Worm (Caenorhabditis elegans): ENCODE data around the gene med-2.

Gene med-2

ce11 chrIII:6863901-6864300 lies 20.4 kb upstream of the med-2 start, which contains the start of gene sma-3:
sma-3 (minus strand) TSS chrIII:6863968.
- no peak for TF ChIP-seq hmg-4 (GFP tag; optimal IDR thresholded peaks at IDR 0.05)
- no peak for TF ChIP-seq pes-1 (GFP tag; IDR thresholded peaks at IDR 0.05)

ce11 chrIII:6869268-6869667 lies 15.0 kb upstream of the med-2 start, which contains the start of the genes cra-1 and kbp-1:
cra-1 (minus strand) TSS chrIII:6869460.
kbp-1 (plus strand) TSS chrIII:6869633.
- no peak for TF ChIP-seq tra-4 (tag; optimal IDR thresholded peaks at IDR 0.05)
- TF ChIP-seq ceh-36 (tag; optimal IDR thresholded peaks at IDR 0.05) = no peak
- peak; percentile 20 for TF ChIP-seq F13C5.2 (tag; optimal IDR thresholded peaks at IDR 0.05)
- no peak for TF ChIP-seq ama-1 (optimal IDR thresholded peaks at IDR 0.05)
- TF ChIP-seq hmbx-1 (tag; optimal IDR thresholded peaks at IDR 0.05) = no peak
- no peak for TF ChIP-seq aly-1 (tag; optimal IDR thresholded peaks at IDR 0.05)

ce11 chrIII:6869996-6870395 lies 14.3 kb upstream of the med-2 start, which contains the start of gene K04C2.8:
K04C2.8 (plus strand) TSS chrIII:6870296.
- no peak for TF ChIP-seq tra-4 (tag; optimal IDR thresholded peaks at IDR 0.05)
- no peak for TF ChIP-seq tbx-11 (GFP tag; IDR thresholded peaks at IDR 0.05)
- TF ChIP-seq ceh-13 (GFP tag; optimal IDR thresholded peaks at IDR 0.05) = no peak
- no peak for TF ChIP-seq ets-7 (tag; optimal IDR thresholded peaks at IDR 0.05)
- TF ChIP-seq hmbx-1 (tag; optimal IDR thresholded peaks at IDR 0.05) = no peak
- no peak for TF ChIP-seq F13C5.2 (tag; optimal IDR thresholded peaks at IDR 0.05)
- TF ChIP-seq B0310.2 (tag; optimal IDR thresholded peaks at IDR 0.05) = no peak
- no peak for TF ChIP-seq ama-1 (optimal IDR thresholded peaks at IDR 0.05)
- no peak for TF ChIP-seq ceh-36 (tag; optimal IDR thresholded peaks at IDR 0.05)
- TF ChIP-seq aly-1 (tag; optimal IDR thresholded peaks at IDR 0.05) = no peak
- TF ChIP-seq pes-1 (GFP tag; IDR thresholded peaks at IDR 0.05) = no peak
- TF ChIP-seq hnd-1 (tag; optimal IDR thresholded peaks at IDR 0.05) = no peak
- no peak for TF ChIP-seq scrt-1 (GFP tag; IDR thresholded peaks at IDR 0.05)
- TF ChIP-seq sea-1 (GFP tag; conservative IDR thresholded peaks at IDR 0.05) = no peak

ce11 chrIII:6871067-6871466 lies 13.2 kb upstream of the med-2 start:
- TF ChIP-seq scrt-1 (GFP tag; IDR thresholded peaks at IDR 0.05) (no peak), ets-7 (tag; optimal IDR thresholded peaks at IDR 0.05) (no peak), flt-1 (GFP tag; IDR thresholded peaks at IDR 0.05) (no peak), tbx-37 (GFP tag; conservative IDR thresholded peaks at IDR 0.05) (no peak), aly-1 (tag; optimal IDR thresholded peaks at IDR 0.05) (no peak), B0310.2 (tag; optimal IDR thresholded peaks at IDR 0.05) (no peak), hmbx-1 (tag; optimal IDR thresholded peaks at IDR 0.05) (no peak), pes-1 (GFP tag; IDR thresholded peaks at IDR 0.05) (no peak), ama-1 (optimal IDR thresholded peaks at IDR 0.05) (no peak), tra-4 (tag; optimal IDR thresholded peaks at IDR 0.05) (no peak), F13C5.2 (tag; optimal IDR thresholded peaks at IDR 0.05) (no peak)

ce11 chrIII:6871668-6872067 lies 12.6 kb upstream of the med-2 start:
- TF ChIP-seq ceh-13 (GFP tag; optimal IDR thresholded peaks at IDR 0.05) = no peak
- TF ChIP-seq sea-1 (GFP tag; conservative IDR thresholded peaks at IDR 0.05) = no peak

- no peak for TF ChIP-seq hmg-4 (GFP tag; optimal IDR thresholded peaks at IDR 0.05)
Observed at ce11 chrIII:6872534-6873150, 11.7 kb upstream of the med-2 start, which contains the start of gene K04C2.3. K04C2.3 (plus strand) TSS chrIII:6873089.

- TF ChIP-seq ets-7 (tag; optimal IDR thresholded peaks at IDR 0.05) (no peak), tbx-37 (GFP tag; conservative IDR thresholded peaks at IDR 0.05) (no peak), scrt-1 (GFP tag; IDR thresholded peaks at IDR 0.05) (no peak), hmbx-1 (tag; optimal IDR thresholded peaks at IDR 0.05) (no peak), hnd-1 (tag; optimal IDR thresholded peaks at IDR 0.05) (no peak), pes-1 (GFP tag; IDR thresholded peaks at IDR 0.05) (no peak), F13C5.2 (tag; optimal IDR thresholded peaks at IDR 0.05) (no peak), ama-1 (optimal IDR thresholded peaks at IDR 0.05) (no peak), tbx-11 (GFP tag; IDR thresholded peaks at IDR 0.05) (no peak), ceh-13 (GFP tag; optimal IDR thresholded peaks at IDR 0.05) (no peak), ceh-36 (tag; optimal IDR thresholded peaks at IDR 0.05) (no peak), B0310.2 (tag; optimal IDR thresholded peaks at IDR 0.05) (no peak), flt-1 (GFP tag; IDR thresholded peaks at IDR 0.05) (no peak)
Observed at ce11 chrIII:6873724-6874123, 10.6 kb upstream of the med-2 start.

ce11 chrIII:6880797-6881196 lies 3.5 kb upstream of the med-2 start, which contains the start of gene K04C2.7:
K04C2.7 (plus strand) TSS chrIII:6881097.
- no peak for TF ChIP-seq scrt-1 (GFP tag; IDR thresholded peaks at IDR 0.05)
- no peak for TF ChIP-seq ceh-13 (GFP tag; optimal IDR thresholded peaks at IDR 0.05)

- no peak for TF ChIP-seq hmbx-1 (tag; optimal IDR thresholded peaks at IDR 0.05)
- TF ChIP-seq B0310.2 (tag; optimal IDR thresholded peaks at IDR 0.05) = no peak
- TF ChIP-seq ceh-13 (GFP tag; optimal IDR thresholded peaks at IDR 0.05) = no peak
- TF ChIP-seq ama-1 (optimal IDR thresholded peaks at IDR 0.05) = no peak
- no peak for TF ChIP-seq ceh-36 (tag; optimal IDR thresholded peaks at IDR 0.05)
- no peak for TF ChIP-seq hmg-4 (GFP tag; optimal IDR thresholded peaks at IDR 0.05)
- TF ChIP-seq tbx-11 (GFP tag; IDR thresholded peaks at IDR 0.05) = no peak
- TF ChIP-seq tra-4 (tag; optimal IDR thresholded peaks at IDR 0.05) = no peak
- no peak for TF ChIP-seq sea-1 (GFP tag; conservative IDR thresholded peaks at IDR 0.05)
- TF ChIP-seq scrt-1 (GFP tag; IDR thresholded peaks at IDR 0.05) = no peak
- no peak for TF ChIP-seq flt-1 (GFP tag; IDR thresholded peaks at IDR 0.05)
- TF ChIP-seq ets-7 (tag; optimal IDR thresholded peaks at IDR 0.05) = no peak
- TF ChIP-seq hnd-1 (tag; optimal IDR thresholded peaks at IDR 0.05) = no peak
- no peak for TF ChIP-seq aly-1 (tag; optimal IDR thresholded peaks at IDR 0.05)
- no peak for TF ChIP-seq F13C5.2 (tag; optimal IDR thresholded peaks at IDR 0.05)
- no peak for TF ChIP-seq tbx-37 (GFP tag; conservative IDR thresholded peaks at IDR 0.05)
- no peak for TF ChIP-seq pes-1 (GFP tag; IDR thresholded peaks at IDR 0.05)
Observed at ce11 chrIII:6881745-6882144, 2.6 kb upstream of the med-2 start.

Measured in whole organism, early embryonic.